Fruit fly (Drosophila melanogaster): Measurements from ENCODE around the gene CG16700.
A peak's percentile ranks its signal among the peaks of the same experiment; 100 is the strongest.

The CG16700 gene

dm6 chrX:17123545-17124203 is 32.0 kb downstream of the CG16700 start (continued):
- peak; percentile 41; the same call in 1 of the 2 replicates for TF ChIP-seq Awh (GFP tag; IDR thresholded peaks at IDR 0.05)
- peak; percentile 82 for TF ChIP-seq PHDP (tag; optimal IDR thresholded peaks at IDR 0.05)
- peak; percentile 80 for TF ChIP-seq CG31441 (GFP tag; IDR thresholded peaks at IDR 0.05)
- TF ChIP-seq CG33213 (GFP tag; optimal IDR thresholded peaks at IDR 0.05), result peak; percentile 27
- TF ChIP-seq wdn (GFP tag; IDR thresholded peaks at IDR 0.05), result peak; percentile 56
- TF ChIP-seq mld (GFP tag; IDR thresholded peaks at IDR 0.05; ENCODE audit: partially characterized antibody), result no peak
- no peak for TF ChIP-seq gce (GFP tag; IDR thresholded peaks at IDR 0.05)
- TF ChIP-seq fd64A (GFP tag; optimal IDR thresholded peaks at IDR 0.05), result peak; percentile 43
- TF ChIP-seq CG6272 (GFP tag; IDR thresholded peaks at IDR 0.05), result peak; percentile 47; the same call in 1 of the 2 replicates
- peak; percentile 53 for TF ChIP-seq CG6683 (GFP tag; optimal IDR thresholded peaks at IDR 0.05)
- peak; percentile 29 for TF ChIP-seq mam (GFP tag; optimal IDR thresholded peaks at IDR 0.05)
- no peak for TF ChIP-seq sc (optimal IDR thresholded peaks at IDR 0.05)
- peak; percentile 4 for TF ChIP-seq sc (GFP tag; optimal IDR thresholded peaks at IDR 0.05)
- no peak for TF ChIP-seq mirr (GFP tag; optimal IDR thresholded peaks at IDR 0.05)
- TF ChIP-seq Dref (GFP tag; IDR thresholded peaks at IDR 0.05), result no peak
- TF ChIP-seq D (optimal IDR thresholded peaks at IDR 0.05), result no peak
- peak; percentile 61 for TF ChIP-seq D (GFP tag; optimal IDR thresholded peaks at IDR 0.05)
- no peak for TF ChIP-seq CG9876 (GFP tag; optimal IDR thresholded peaks at IDR 0.05)
- TF ChIP-seq phol (tag; optimal IDR thresholded peaks at IDR 0.05), result peak; percentile 79
- peak; percentile 63 for TF ChIP-seq D19A (tag; optimal IDR thresholded peaks at IDR 0.05)
- TF ChIP-seq Bteb2 (GFP tag; optimal IDR thresholded peaks at IDR 0.05), result peak; percentile 63
- peak; percentile 60 for TF ChIP-seq CrebB (tag; optimal IDR thresholded peaks at IDR 0.05)
- peak; percentile 13 for TF ChIP-seq CG8944 (GFP tag; optimal IDR thresholded peaks at IDR 0.05)
- no peak for TF ChIP-seq knrl (GFP tag; IDR thresholded peaks at IDR 0.05; ENCODE audit: partially characterized antibody)
- TF ChIP-seq corto (GFP tag; optimal IDR thresholded peaks at IDR 0.05), result no peak
- TF ChIP-seq CG16863 (GFP tag; optimal IDR thresholded peaks at IDR 0.05), result peak; percentile 36
- TF ChIP-seq CG2129 (GFP tag; IDR thresholded peaks at IDR 0.05; ENCODE audit: partially characterized antibody), result no peak
- peak; percentile 63 for TF ChIP-seq CG18619 (GFP tag; optimal IDR thresholded peaks at IDR 0.05)
- TF ChIP-seq trem (tag; optimal IDR thresholded peaks at IDR 0.05), result peak; percentile 46
- peak; percentile 26 for TF ChIP-seq Kr (GFP tag; optimal IDR thresholded peaks at IDR 0.05)
- TF ChIP-seq dpn (GFP tag; optimal IDR thresholded peaks at IDR 0.05), result peak; percentile 54 to 81
- peak; percentile 88 for TF ChIP-seq CG2678 (tag; optimal IDR thresholded peaks at IDR 0.05)
- TF ChIP-seq CG2202 (tag; optimal IDR thresholded peaks at IDR 0.05), result peak; percentile 37
- TF ChIP-seq CG1233 (GFP tag; optimal IDR thresholded peaks at IDR 0.05), result peak; percentile 44
- TF ChIP-seq stc (GFP tag; IDR thresholded peaks at IDR 0.05), result peak; percentile 65
- no peak for TF ChIP-seq z (GFP tag; IDR thresholded peaks at IDR 0.05)
- peak; percentile 74 for TF ChIP-seq CG17829 (tag; optimal IDR thresholded peaks at IDR 0.05)
- peak; percentile 55 for TF ChIP-seq CG10267 (tag; optimal IDR thresholded peaks at IDR 0.05)
- TF ChIP-seq Hr51 (GFP tag; optimal IDR thresholded peaks at IDR 0.05), result peak; percentile 53 to 86
- TF ChIP-seq zfh2 (GFP tag; optimal IDR thresholded peaks at IDR 0.05), result peak; percentile 13
- 0 out of 2 replicates have a peak, but pooled peaks have one; percentile 49 for TF ChIP-seq wor (GFP tag; IDR thresholded peaks at IDR 0.05)
- peak; percentile 29 for TF ChIP-seq kay (GFP tag; optimal IDR thresholded peaks at IDR 0.05)
- TF ChIP-seq CG5953 (GFP tag; IDR thresholded peaks at IDR 0.05), result peak; percentile 54; the same call in 1 of the 2 replicates
- TF ChIP-seq pan (optimal IDR thresholded peaks at IDR 0.05), result no peak
- TF ChIP-seq pan (GFP tag; optimal IDR thresholded peaks at IDR 0.05 in 1 of 2, IDR thresholded peaks at IDR 0.05 in 1 of 2), result peak in 1 of 2 experiments; percentile 78
- TF ChIP-seq CG14667 (GFP tag; IDR thresholded peaks at IDR 0.05), result peak; percentile 37; the same call in 1 of the 2 replicates
- peak; percentile 61 for TF ChIP-seq NfI (GFP tag; optimal IDR thresholded peaks at IDR 0.05)
- peak; percentile 51 for TF ChIP-seq CG1647 (GFP tag; optimal IDR thresholded peaks at IDR 0.05)
- peak; percentile 35 for TF ChIP-seq Deaf1 (tag; optimal IDR thresholded peaks at IDR 0.05)
- TF ChIP-seq CG10431 (GFP tag; optimal IDR thresholded peaks at IDR 0.05), result no peak
